Worm (Caenorhabditis elegans) whole organism, early embryonic: Measurements from ENCODE around the gene F15E6.4.

Experiments used
- B0310.2 ChIP-seq: sonication (generic microtip); optimal IDR thresholded peaks from 2 replicates; lab custom pipeline; 2016; ENCODE audit warnings: mild to moderate bottlenecking, missing genetic modification characterization, missing compliant biosample characterization
- F13C5.2 ChIP-seq: sonication (generic microtip); optimal IDR thresholded peaks from 2 replicates; lab custom pipeline; 2017; ENCODE audit warnings: mild to moderate bottlenecking, missing genetic modification characterization, inconsistent platforms, missing compliant biosample characterization
- aly-1 ChIP-seq: sonication (generic microtip); optimal IDR thresholded peaks from 2 replicates; lab custom pipeline; 2016; ENCODE audit warnings: missing genetic modification characterization, missing compliant biosample characterization
- ama-1 ChIP-seq: fragments of 150-350 bp; optimal IDR thresholded peaks from 2 replicates; lab custom pipeline; 2014
- ceh-36 ChIP-seq: sonication (generic microtip); optimal IDR thresholded peaks from 2 replicates; lab custom pipeline; 2016; ENCODE audit warnings: missing genetic modification characterization, inconsistent platforms, missing compliant biosample characterization
- ets-7 ChIP-seq: sonication (generic microtip); optimal IDR thresholded peaks from 2 replicates; lab custom pipeline; 2016; ENCODE audit warnings: missing genotype, missing genetic modification characterization, missing compliant biosample characterization
- flt-1 ChIP-seq: fragments of 200-800 bp; sonication (Bioruptor generic); IDR thresholded peaks from 2 replicates; pipeline ENCODE4 v1.3.6; 2022; ENCODE audit warnings: missing genetic modification characterization, missing compliant biosample characterization
- hmbx-1 ChIP-seq: sonication (generic microtip); optimal IDR thresholded peaks from 2 replicates; lab custom pipeline; 2016; ENCODE audit warnings: mild to moderate bottlenecking, missing genetic modification characterization, missing compliant biosample characterization
- hmg-4 ChIP-seq: fragments of 200-800 bp; sonication (Bioruptor generic); optimal IDR thresholded peaks from 2 replicates; lab custom pipeline; 2018; ENCODE audit warnings: mild to moderate bottlenecking, missing genetic modification characterization, missing compliant biosample characterization
- pes-1 ChIP-seq: fragments of 200-800 bp; sonication (Bioruptor generic); IDR thresholded peaks from 2 replicates; pipeline ENCODE4 v1.3.6; 2022; ENCODE audit warnings: missing genetic modification reagents, missing genetic modification characterization, missing compliant biosample characterization
- scrt-1 ChIP-seq: fragments of 200-800 bp; sonication (Bioruptor generic); IDR thresholded peaks from 2 replicates; pipeline ENCODE4 v1.3.6; 2022; ENCODE audit warnings: missing genetic modification characterization, missing compliant biosample characterization
- tbx-11 ChIP-seq: fragments of 200-800 bp; sonication (Bioruptor generic); IDR thresholded peaks from 2 replicates; pipeline ENCODE4 v1.3.6; 2022; ENCODE audit warnings: missing genetic modification characterization, missing compliant biosample characterization
- tbx-37 ChIP-seq: fragments of 200-800 bp; sonication (Bioruptor generic); conservative IDR thresholded peaks from 2 replicates; pipeline ENCODE4 v1.3.6; 2022; ENCODE audit warnings: missing genetic modification reagents, missing genetic modification characterization, missing compliant biosample characterization
- tra-4 ChIP-seq: sonication (generic microtip); optimal IDR thresholded peaks from 2 replicates; lab custom pipeline; 2017; ENCODE audit warnings: missing genetic modification characterization, missing compliant biosample characterization

ce11 chrIV:4307227-4307946, 16.1 kb downstream of the F15E6.4 start, which contains the start of gene set-9:
- TF ChIP-seq ama-1 (lab: Kevin White, UChicago) (no peak), flt-1 (no peak), ceh-36 (tag; lab: Kevin White, UChicago) (no peak), hmg-4 (no peak), hmbx-1 (tag; lab: Kevin White, UChicago) (no peak), ets-7 (tag; lab: Kevin White, UChicago) (no peak), tbx-11 (GFP tag; lab: Robert Waterston, UW) (no peak), B0310.2 (tag; lab: Kevin White, UChicago) (no peak), pes-1 (GFP tag; lab: Robert Waterston, UW) (no peak), tbx-37 (no peak), F13C5.2 (no peak), aly-1 (tag; lab: Kevin White, UChicago) (no peak), tra-4 (tag; lab: Kevin White, UChicago) (no peak), scrt-1 (GFP tag; lab: Robert Waterston, UW) (no peak)
